Worm (Caenorhabditis elegans) whole organism, L3 larva: ENCODE measurements around the gene F40A3.2.

Source experiments
- R02D3.7 ChIP-seq: fragments of 150-350 bp; optimal IDR thresholded peaks from 2 replicates; lab custom pipeline; 2014; ENCODE audit warnings: missing biosample characterization, missing genetic modification characterization
- ama-1 ChIP-seq: fragments of 150-350 bp; optimal IDR thresholded peaks from 2 replicates; lab custom pipeline; 2018
- ceh-82 ChIP-seq: fragments of 150-350 bp; optimal IDR thresholded peaks from 2 replicates; lab custom pipeline; 2014; ENCODE audit warnings: missing biosample characterization, missing genetic modification characterization
- egl-27 ChIP-seq: sonication (generic microtip); optimal IDR thresholded peaks from 4 replicates; lab custom pipeline; 2017; ENCODE audit warnings: missing biosample characterization, missing genetic modification reagents, missing genetic modification characterization
- elt-2 ChIP-seq: sonication (generic microtip); optimal IDR thresholded peaks from 2 replicates; lab custom pipeline; 2016; ENCODE audit warnings: missing genetic modification reagents, mild to moderate bottlenecking, missing genetic modification characterization, missing compliant biosample characterization
- fkh-10 ChIP-seq: sonication (generic microtip); optimal IDR thresholded peaks from 2 replicates; lab custom pipeline; 2017; ENCODE audit warnings: missing biosample characterization, missing genetic modification reagents, missing genetic modification characterization
- nhr-237 ChIP-seq: fragments of 150-350 bp; optimal IDR thresholded peaks from 2 replicates; lab custom pipeline; 2014; ENCODE audit warnings: missing biosample characterization, missing genetic modification characterization
- nhr-76 ChIP-seq: fragments of 150-350 bp; sonication (generic microtip); optimal IDR thresholded peaks from 5 replicates; lab custom pipeline; 2014; ENCODE audit warnings: missing biosample characterization, missing genetic modification characterization
- nhr-77 ChIP-seq: fragments of 150-350 bp; optimal IDR thresholded peaks from 2 replicates; lab custom pipeline; 2014; ENCODE audit warnings: missing biosample characterization, missing genetic modification characterization
- pha-4 ChIP-seq: fragments of 150-350 bp; optimal IDR thresholded peaks from 2 replicates; lab custom pipeline; 2014; ENCODE audit warnings: missing biosample characterization, missing genetic modification reagents, missing genetic modification characterization
- skn-1 ChIP-seq: fragments of 150-350 bp; optimal IDR thresholded peaks from 2 replicates; lab custom pipeline; 2014; ENCODE audit warnings: missing biosample characterization, missing genetic modification characterization
- snpc-4 ChIP-seq: fragments of 150-350 bp; optimal IDR thresholded peaks from 2 replicates; lab custom pipeline; 2014; ENCODE audit warnings: missing biosample characterization, missing genetic modification characterization

DNA sequence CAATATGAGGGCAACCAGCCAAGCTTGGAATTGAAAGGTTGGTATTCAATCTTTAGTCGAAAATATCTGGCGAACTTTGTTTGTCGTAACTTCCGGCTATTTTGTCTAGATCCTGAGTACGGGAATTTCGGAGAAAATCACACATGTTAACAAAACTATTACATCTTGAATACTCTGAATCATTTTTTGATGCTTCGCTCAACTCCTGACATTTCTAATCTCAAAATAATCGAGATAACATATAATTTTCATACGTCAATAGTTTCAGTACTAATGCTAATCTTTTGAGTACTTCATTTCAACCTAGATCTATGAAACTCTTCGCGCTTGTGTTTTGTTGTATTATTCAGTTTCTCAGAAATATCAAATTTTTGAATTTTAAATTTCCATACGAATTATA, 22.5 kb downstream of the F40A3.2 start:
- no peak for TF ChIP-seq ama-1
- TF ChIP-seq elt-2 (tag; lab: Kevin White, UChicago): no peak
- no peak for TF ChIP-seq skn-1
- no peak for TF ChIP-seq fkh-10 (GFP tag; lab: Kevin White, UChicago)
- no peak for TF ChIP-seq snpc-4 (tag; lab: Kevin White, UChicago)
- no peak for TF ChIP-seq ceh-82 (tag; lab: Kevin White, UChicago)
- no peak for TF ChIP-seq R02D3.7
- no peak for TF ChIP-seq pha-4 (tag; lab: Kevin White, UChicago)
- no peak for TF ChIP-seq nhr-237
- TF ChIP-seq nhr-77 (tag; lab: Kevin White, UChicago): no peak
- TF ChIP-seq egl-27 (tag; lab: Kevin White, UChicago): no peak
- no peak for TF ChIP-seq nhr-76 (tag; lab: Kevin White, UChicago)
